Worm (Caenorhabditis elegans): ENCODE measurements around the gene srj-53.
A peak's percentile ranks its signal among the peaks of the same experiment; 100 is the strongest.

srj-53 gene

ce11 chrV:699051-699450 is 4.5 kb upstream of the srj-53 start:
- peak; percentile 74 for TF ChIP-seq zip-8 (tag; optimal IDR thresholded peaks at IDR 0.05)
- TF ChIP-seq flh-1 (GFP tag; optimal IDR thresholded peaks at IDR 0.05) = no peak

- TF ChIP-seq sptf-1 (tag; optimal IDR thresholded peaks at IDR 0.05) (no peak), nhr-76 (tag; optimal IDR thresholded peaks at IDR 0.05) (no peak), unc-120 (tag; optimal IDR thresholded peaks at IDR 0.05; ENCODE audit: poor library complexity, severe bottlenecking) (no peak), pha-4 (tag; optimal IDR thresholded peaks at IDR 0.05) (no peak), hlh-1 (tag; optimal IDR thresholded peaks at IDR 0.05) (no peak), flh-1 (GFP tag; optimal IDR thresholded peaks at IDR 0.05) (no peak), mab-5 (tag; optimal IDR thresholded peaks at IDR 0.05) (no peak)
Measured at ce11 chrV:695914-696313, 1.4 kb upstream of the srj-53 start, which contains the start of gene srj-52. srj-52 (minus strand) TSS chrV:696014.

- TF ChIP-seq mab-5 (tag; optimal IDR thresholded peaks at IDR 0.05) (no peak), mep-1 (tag; optimal IDR thresholded peaks at IDR 0.05) (no peak), nhr-28 (tag; optimal IDR thresholded peaks at IDR 0.05) (no peak), lin-32 (GFP tag; optimal IDR thresholded peaks at IDR 0.05) (no peak), sptf-1 (tag; optimal IDR thresholded peaks at IDR 0.05) (no peak), flh-1 (GFP tag; optimal IDR thresholded peaks at IDR 0.05) (no peak)
Measured at ce11 chrV:692720-693422, 1.7 kb downstream of the srj-53 start, which contains the start of gene srx-4. srx-4 (minus strand) TSS chrV:692770.

ce11 chrV:689538-689937 is 5.0 kb downstream of the srj-53 start:
- TF ChIP-seq drap-1 (GFP tag; optimal IDR thresholded peaks at IDR 0.05) (no peak), zip-8 (tag; optimal IDR thresholded peaks at IDR 0.05) (no peak)

ce11 chrV:687384-687783 is 7.1 kb downstream of the srj-53 start, which contains the start of gene H25P19.1:
H25P19.1 (plus strand) TSS chrV:687684.
- TF ChIP-seq nhr-2 (tag; optimal IDR thresholded peaks at IDR 0.05) (no peak), sem-2 (GFP tag; optimal IDR thresholded peaks at IDR 0.05) (no peak), lin-13 (tag; optimal IDR thresholded peaks at IDR 0.05) (no peak), zip-8 (tag; optimal IDR thresholded peaks at IDR 0.05) (no peak), nhr-76 (tag; optimal IDR thresholded peaks at IDR 0.05) (no peak), ceh-43 (GFP tag; optimal IDR thresholded peaks at IDR 0.05) (no peak), cnd-1 (tag; optimal IDR thresholded peaks at IDR 0.05) (no peak)

ce11 chrV:683858-684257 is 10.7 kb downstream of the srj-53 start, which contains the start of gene F31F4.1:
F31F4.1 (plus strand) TSS chrV:684060.
- TF ChIP-seq drap-1 (GFP tag; optimal IDR thresholded peaks at IDR 0.05) = no peak

ce11 chrV:682031-682430 is 12.5 kb downstream of the srj-53 start, which contains the start of gene srx-23:
srx-23 (plus strand) TSS chrV:682331.
- no peak for TF ChIP-seq pha-4 (tag; optimal IDR thresholded peaks at IDR 0.05)
- TF ChIP-seq unc-120 (tag; optimal IDR thresholded peaks at IDR 0.05; ENCODE audit: poor library complexity, severe bottlenecking) = no peak
- TF ChIP-seq cnd-1 (tag; optimal IDR thresholded peaks at IDR 0.05) = no peak
- no peak for TF ChIP-seq tbx-8 (GFP tag; optimal IDR thresholded peaks at IDR 0.05)

ce11 chrV:679663-680062 is 14.9 kb downstream of the srj-53 start, which contains the start of gene srx-22:
srx-22 (plus strand) TSS chrV:679963.
- TF ChIP-seq unc-120 (tag; optimal IDR thresholded peaks at IDR 0.05; ENCODE audit: poor library complexity, severe bottlenecking) = no peak
- no peak for TF ChIP-seq unc-39 (tag; optimal IDR thresholded peaks at IDR 0.05)
- no peak for TF ChIP-seq nhr-2 (tag; optimal IDR thresholded peaks at IDR 0.05)
- TF ChIP-seq mls-2 (tag; optimal IDR thresholded peaks at IDR 0.05) = no peak
- no peak for TF ChIP-seq ztf-11 (tag; optimal IDR thresholded peaks at IDR 0.05)
- TF ChIP-seq ceh-39 (tag; optimal IDR thresholded peaks at IDR 0.05) = no peak
- no peak for TF ChIP-seq bed-3 (GFP tag; optimal IDR thresholded peaks at IDR 0.05)
- no peak for TF ChIP-seq lin-32 (GFP tag; optimal IDR thresholded peaks at IDR 0.05)
- no peak for TF ChIP-seq tbx-8 (GFP tag; optimal IDR thresholded peaks at IDR 0.05)
- TF ChIP-seq flh-1 (GFP tag; optimal IDR thresholded peaks at IDR 0.05) = no peak
- no peak for TF ChIP-seq zip-8 (tag; optimal IDR thresholded peaks at IDR 0.05)
- TF ChIP-seq mep-1 (tag; optimal IDR thresholded peaks at IDR 0.05) = no peak
- no peak for TF ChIP-seq nhr-237 (tag; optimal IDR thresholded peaks at IDR 0.05)
- no peak for TF ChIP-seq mab-5 (tag; optimal IDR thresholded peaks at IDR 0.05)
- TF ChIP-seq unc-62 (GFP tag; optimal IDR thresholded peaks at IDR 0.05) = no peak
- TF ChIP-seq nhr-12 (tag; optimal IDR thresholded peaks at IDR 0.05) = no peak
- TF ChIP-seq lsy-2 (tag; optimal IDR thresholded peaks at IDR 0.05) = no peak
- no peak for TF ChIP-seq ham-2 (GFP tag; optimal IDR thresholded peaks at IDR 0.05)
- TF ChIP-seq nhr-76 (tag; optimal IDR thresholded peaks at IDR 0.05) = no peak

All from whole organism, mixed stage, embryonic.